Worm (Caenorhabditis elegans) whole organism, late embryonic: ENCODE results near the gene aqp-1.

Source experiments
- ceh-6 ChIP-seq: fragments of 200-800 bp; sonication (Bioruptor generic); optimal IDR thresholded peaks from 2 replicates; lab custom pipeline; 2018; ENCODE audit warnings: mild to moderate bottlenecking, missing genetic modification characterization, missing compliant biosample characterization
- dmd-4 ChIP-seq: sonication (generic microtip); optimal IDR thresholded peaks from 2 replicates; lab custom pipeline; 2016; ENCODE audit warnings: borderline replicate concordance, missing genetic modification characterization, missing compliant biosample characterization
- ets-4 ChIP-seq: sonication (generic microtip); optimal IDR thresholded peaks from 2 replicates; lab custom pipeline; 2016; ENCODE audit warnings: missing genetic modification characterization, missing compliant biosample characterization
- mec-3 ChIP-seq: sonication (generic microtip); optimal IDR thresholded peaks from 2 replicates; lab custom pipeline; 2016; ENCODE audit warnings: borderline replicate concordance, missing genetic modification characterization, missing compliant biosample characterization
- nhr-11 ChIP-seq: fragments of 150-350 bp; optimal IDR thresholded peaks from 2 replicates; lab custom pipeline; 2014; ENCODE audit warnings: missing biosample characterization, missing genetic modification characterization
- nhr-232 ChIP-seq: sonication (generic microtip); optimal IDR thresholded peaks from 2 replicates; lab custom pipeline; 2016; ENCODE audit warnings: missing genetic modification characterization, missing compliant biosample characterization
- pat-9 ChIP-seq: fragments of 200-800 bp; sonication (Bioruptor generic); optimal IDR thresholded peaks from 2 replicates; lab custom pipeline; 2018; ENCODE audit warnings: mild to moderate bottlenecking, missing genetic modification characterization, moderate library complexity, missing compliant biosample characterization
- ref-2 ChIP-seq: sonication (generic microtip); optimal IDR thresholded peaks from 2 replicates; lab custom pipeline; 2016; ENCODE audit warnings: missing genetic modification characterization, missing compliant biosample characterization
- sox-2 ChIP-seq: fragments of 200-800 bp; sonication (Bioruptor generic); IDR thresholded peaks from 2 replicates; pipeline ENCODE4 v1.3.6; 2022; ENCODE audit warnings: missing genetic modification reagents, missing genetic modification characterization, missing compliant biosample characterization

DNA sequence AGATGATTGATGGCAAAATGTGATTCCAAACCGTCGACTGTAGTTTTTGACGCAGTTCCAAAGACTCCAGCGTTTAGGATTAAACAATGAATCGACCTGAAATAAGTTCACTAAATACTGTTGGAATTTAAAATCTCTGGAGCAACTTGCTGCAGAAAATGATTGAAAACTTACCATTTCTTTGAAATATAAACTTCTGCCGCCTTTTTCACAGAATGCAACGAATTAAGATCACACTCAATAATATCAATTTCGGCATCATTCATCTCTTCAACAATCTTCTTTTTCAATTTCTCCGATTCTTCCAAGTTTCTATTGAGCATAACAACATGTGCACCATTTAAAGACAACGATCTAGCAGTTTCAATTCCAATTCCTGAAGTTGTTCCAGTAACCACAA, 30.5 kb downstream of the aqp-1 start:
- TF ChIP-seq dmd-4 (no peak), nhr-11 (tag; lab: Kevin White, UChicago) (no peak), sox-2 (no peak), pat-9 (tag; lab: Kevin White, UChicago) (no peak), ets-4 (tag; lab: Kevin White, UChicago) (no peak), nhr-232 (tag; lab: Kevin White, UChicago) (no peak), ref-2 (tag; lab: Kevin White, UChicago) (no peak), ceh-6 (GFP tag; lab: Kevin White, UChicago) (no peak), mec-3 (tag; lab: Kevin White, UChicago) (no peak)
